Worm (Caenorhabditis elegans): Measurements from ENCODE around the gene Y39A1A.16.
A peak's percentile ranks its signal among the peaks of the same experiment; 100 is the strongest.

The Y39A1A.16 gene

DNA sequence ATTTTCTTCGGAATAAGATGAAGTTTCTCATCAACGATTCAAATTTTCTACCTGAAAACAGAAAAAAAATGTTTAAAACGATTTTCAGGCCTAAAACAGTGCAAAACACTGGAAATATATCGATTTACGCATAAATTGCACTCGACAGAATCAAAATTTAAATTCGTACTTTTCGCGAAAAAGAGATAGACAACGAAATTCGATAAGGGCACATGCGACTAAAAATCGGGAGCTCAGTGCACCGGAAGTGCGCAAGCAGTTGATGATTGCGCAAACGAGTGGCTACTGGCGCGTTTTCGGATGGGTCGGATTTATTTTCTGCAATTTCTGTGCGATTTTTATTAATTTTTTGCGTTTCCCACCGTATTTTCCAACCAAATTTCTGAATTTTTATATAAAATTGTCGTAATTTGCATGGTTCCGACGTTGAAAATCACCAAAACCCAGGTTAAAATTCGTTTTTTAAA is 27.9 kb downstream of the Y39A1A.16 start, which contains the start of the genes Y39A1A.21 and Y39A1A.22:
Gene Y39A1A.21 (minus strand): TSS at position 51 of the 467 bp plus-strand sequence.
Gene Y39A1A.22 (minus strand): TSS at position 57 of the 467 bp plus-strand sequence.
- peak; percentile 8 for TF ChIP-seq ztf-11 (tag; optimal IDR thresholded peaks at IDR 0.05)
- no peak for TF ChIP-seq nhr-28 (tag; optimal IDR thresholded peaks at IDR 0.05)
- TF ChIP-seq sptf-1 (tag; optimal IDR thresholded peaks at IDR 0.05), result peak; percentile 83
- no peak for TF ChIP-seq ceh-83 (GFP tag; optimal IDR thresholded peaks at IDR 0.05)
- peak; percentile 29 for TF ChIP-seq cnd-1 (tag; optimal IDR thresholded peaks at IDR 0.05)
- peak; percentile 80 for TF ChIP-seq lsy-2 (tag; optimal IDR thresholded peaks at IDR 0.05)
- TF ChIP-seq zip-8 (tag; optimal IDR thresholded peaks at IDR 0.05), result no peak
- TF ChIP-seq nhr-237 (tag; optimal IDR thresholded peaks at IDR 0.05), result peak; percentile 55
- TF ChIP-seq ceh-39 (tag; optimal IDR thresholded peaks at IDR 0.05), result peak; percentile 36
- TF ChIP-seq ham-2 (GFP tag; optimal IDR thresholded peaks at IDR 0.05), result no peak
- peak; percentile 64 for TF ChIP-seq M03D4.4 (tag; optimal IDR thresholded peaks at IDR 0.05)
- TF ChIP-seq hlh-1 (tag; optimal IDR thresholded peaks at IDR 0.05), result peak; percentile 31
- no peak for TF ChIP-seq unc-62 (GFP tag; optimal IDR thresholded peaks at IDR 0.05)
- TF ChIP-seq blmp-1 (tag; optimal IDR thresholded peaks at IDR 0.05), result no peak
- peak; percentile 86 for TF ChIP-seq lin-13 (tag; optimal IDR thresholded peaks at IDR 0.05)
- no peak for TF ChIP-seq nhr-12 (tag; optimal IDR thresholded peaks at IDR 0.05)
- no peak for TF ChIP-seq flh-1 (GFP tag; optimal IDR thresholded peaks at IDR 0.05)
- TF ChIP-seq nhr-76 (tag; optimal IDR thresholded peaks at IDR 0.05), result no peak
- TF ChIP-seq lin-32 (GFP tag; optimal IDR thresholded peaks at IDR 0.05), result peak; percentile 12
- peak; percentile 67 for TF ChIP-seq pha-4 (tag; optimal IDR thresholded peaks at IDR 0.05)
- peak; percentile 89 for TF ChIP-seq ces-1 (GFP tag; optimal IDR thresholded peaks at IDR 0.05)
- TF ChIP-seq mep-1 (tag; optimal IDR thresholded peaks at IDR 0.05), result peak; percentile 44
- peak; percentile 6 for TF ChIP-seq unc-39 (tag; optimal IDR thresholded peaks at IDR 0.05)
- peak; percentile 30 for TF ChIP-seq tbx-8 (GFP tag; optimal IDR thresholded peaks at IDR 0.05)
- TF ChIP-seq mls-2 (tag; optimal IDR thresholded peaks at IDR 0.05), result peak; percentile 64
- TF ChIP-seq bed-3 (GFP tag; optimal IDR thresholded peaks at IDR 0.05), result peak; percentile 7
- peak; percentile 1 for TF ChIP-seq ceh-43 (GFP tag; optimal IDR thresholded peaks at IDR 0.05)
- no peak for TF ChIP-seq snpc-4 (tag; optimal IDR thresholded peaks at IDR 0.05)
- peak; percentile 34 for TF ChIP-seq unc-120 (tag; optimal IDR thresholded peaks at IDR 0.05; ENCODE audit: poor library complexity, severe bottlenecking)
- peak; percentile 9 for TF ChIP-seq drap-1 (GFP tag; optimal IDR thresholded peaks at IDR 0.05)

DNA sequence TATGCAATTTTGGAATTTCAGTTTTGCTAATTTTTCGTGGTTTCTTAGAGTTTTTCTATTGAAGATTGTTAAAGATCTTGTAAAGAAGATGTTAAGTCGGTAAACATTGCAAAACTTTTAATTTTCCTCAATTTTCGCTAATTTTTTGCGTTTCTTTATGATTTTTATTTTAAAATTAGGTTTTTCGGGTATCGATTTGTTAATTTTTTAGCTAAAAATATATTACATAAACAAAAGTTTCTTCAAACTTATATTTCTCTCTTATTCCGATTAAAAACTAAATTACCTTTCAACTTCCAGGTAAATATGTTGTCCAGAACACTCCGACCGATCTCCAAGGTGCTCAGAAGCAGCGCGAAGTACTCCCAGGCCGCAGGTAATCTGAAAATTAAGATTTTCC is 28.4 kb downstream of the Y39A1A.16 start, which contains the start of gene mrpl-12:
Gene mrpl-12 (plus strand): TSS at position 301 of the 400 bp plus-strand sequence.
- no peak for TF ChIP-seq ceh-43 (GFP tag; optimal IDR thresholded peaks at IDR 0.05)
- TF ChIP-seq hlh-1 (tag; optimal IDR thresholded peaks at IDR 0.05), result no peak
- no peak for TF ChIP-seq nhr-2 (tag; optimal IDR thresholded peaks at IDR 0.05)
- no peak for TF ChIP-seq snpc-4 (tag; optimal IDR thresholded peaks at IDR 0.05)
- TF ChIP-seq lin-13 (tag; optimal IDR thresholded peaks at IDR 0.05), result no peak
- no peak for TF ChIP-seq M03D4.4 (tag; optimal IDR thresholded peaks at IDR 0.05)
- no peak for TF ChIP-seq nhr-237 (tag; optimal IDR thresholded peaks at IDR 0.05)
- TF ChIP-seq flh-1 (GFP tag; optimal IDR thresholded peaks at IDR 0.05), result no peak

DNA sequence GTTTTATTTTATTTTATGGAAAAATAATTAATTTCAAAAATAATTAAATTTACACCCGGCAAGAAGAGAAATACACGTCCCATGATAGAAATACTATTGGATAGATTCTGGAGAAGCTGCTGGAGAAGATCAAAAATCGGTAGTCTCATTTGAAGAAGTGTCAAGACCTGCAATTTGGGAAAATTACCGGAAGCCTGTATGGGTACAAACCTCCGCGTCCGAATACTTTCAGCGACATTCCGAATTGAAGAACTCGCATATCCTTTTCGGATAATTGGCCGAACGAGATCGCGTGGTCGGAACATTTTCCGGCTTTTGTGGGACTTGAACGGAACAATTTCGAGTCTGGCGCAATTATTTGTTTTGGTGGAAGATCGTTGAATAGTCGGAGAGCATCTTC is 29.4 kb downstream of the Y39A1A.16 start:
- TF ChIP-seq zip-8 (tag; optimal IDR thresholded peaks at IDR 0.05), result no peak
- TF ChIP-seq nhr-2 (tag; optimal IDR thresholded peaks at IDR 0.05), result no peak
- no peak for TF ChIP-seq unc-39 (tag; optimal IDR thresholded peaks at IDR 0.05)
- no peak for TF ChIP-seq snpc-4 (tag; optimal IDR thresholded peaks at IDR 0.05)
- no peak for TF ChIP-seq lsy-2 (tag; optimal IDR thresholded peaks at IDR 0.05)
- no peak for TF ChIP-seq elt-1 (tag; optimal IDR thresholded peaks at IDR 0.05; ENCODE audit: borderline replicate concordance, insufficient read depth)
- no peak for TF ChIP-seq cnd-1 (tag; optimal IDR thresholded peaks at IDR 0.05)
- no peak for TF ChIP-seq ceh-83 (GFP tag; optimal IDR thresholded peaks at IDR 0.05)
- TF ChIP-seq tbx-8 (GFP tag; optimal IDR thresholded peaks at IDR 0.05), result no peak
- no peak for TF ChIP-seq unc-120 (tag; optimal IDR thresholded peaks at IDR 0.05; ENCODE audit: poor library complexity, severe bottlenecking)

DNA sequence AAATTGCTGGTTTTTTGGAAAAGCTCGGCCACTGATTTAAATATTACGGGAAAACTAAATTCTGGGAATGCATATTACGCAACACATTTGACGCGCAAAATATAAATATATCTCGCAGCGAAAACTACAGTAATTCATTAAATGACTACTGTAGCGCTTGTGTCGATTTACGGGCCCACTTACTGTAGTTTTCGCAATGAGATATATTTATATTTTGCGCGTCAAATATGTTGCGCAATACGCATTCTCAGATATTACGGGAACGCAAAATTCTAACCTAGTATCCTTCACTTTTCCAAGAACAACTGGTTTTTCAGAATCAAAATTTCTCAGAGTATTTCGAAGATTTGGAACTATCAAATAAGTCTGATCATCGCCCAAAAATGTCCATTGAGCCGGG is 30.6 kb downstream of the Y39A1A.16 start:
- TF ChIP-seq zip-8 (tag; optimal IDR thresholded peaks at IDR 0.05) (peak; percentile 93), lsy-2 (tag; optimal IDR thresholded peaks at IDR 0.05) (no peak)

Measured in whole organism, mixed stage, embryonic.